Fruit fly (Drosophila melanogaster): ENCODE results near the gene Pmm2.

DNA sequence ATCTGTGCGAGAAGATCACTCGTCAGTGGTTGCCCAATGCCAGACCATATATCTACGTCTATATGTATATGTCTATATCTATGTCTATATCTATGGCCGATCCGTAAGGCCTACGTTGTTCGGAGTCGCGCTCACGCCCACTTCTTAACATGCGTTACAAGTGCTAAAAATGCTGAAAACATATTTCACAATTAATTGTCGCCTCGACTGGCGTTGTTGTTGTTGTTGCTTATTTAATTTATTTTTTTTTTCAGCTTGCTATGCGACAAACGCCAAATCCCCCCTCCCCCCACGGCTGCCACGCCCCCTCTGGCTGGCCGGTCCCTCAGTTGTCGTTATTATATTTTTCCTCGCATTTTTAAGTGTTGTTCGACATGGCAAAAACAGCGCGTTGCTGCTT lies 29.9 kb downstream of the Pmm2 start:
- no peak for TF ChIP-seq CG15336 (GFP tag; IDR thresholded peaks at IDR 0.05)
- no peak for TF ChIP-seq CG9139 (GFP tag; optimal IDR thresholded peaks at IDR 0.05)
- TF ChIP-seq fkh (GFP tag; optimal IDR thresholded peaks at IDR 0.05): no peak
- no peak for TF ChIP-seq CG6854 (GFP tag; optimal IDR thresholded peaks at IDR 0.05)
- TF ChIP-seq OdsH (GFP tag; optimal IDR thresholded peaks at IDR 0.05): no peak
- TF ChIP-seq CG8632 (GFP tag; optimal IDR thresholded peaks at IDR 0.05): no peak
- no peak for TF ChIP-seq CG8119 (GFP tag; IDR thresholded peaks at IDR 0.05)
- no peak for TF ChIP-seq pdm3 (GFP tag; optimal IDR thresholded peaks at IDR 0.05)
- TF ChIP-seq fd59A (GFP tag; optimal IDR thresholded peaks at IDR 0.05): no peak
- no peak for TF ChIP-seq Ets21C (GFP tag; optimal IDR thresholded peaks at IDR 0.05)
- no peak for TF ChIP-seq net (GFP tag; optimal IDR thresholded peaks at IDR 0.05)
- TF ChIP-seq CG4318 (GFP tag; optimal IDR thresholded peaks at IDR 0.05): no peak
- no peak for TF ChIP-seq CG34406 (GFP tag; optimal IDR thresholded peaks at IDR 0.05)
- no peak for TF ChIP-seq Blimp-1 (GFP tag; optimal IDR thresholded peaks at IDR 0.05)

Data from whole organism, prepupa.